Worm (Caenorhabditis elegans): ENCODE measurements around the gene C23H5.12.

DNA sequence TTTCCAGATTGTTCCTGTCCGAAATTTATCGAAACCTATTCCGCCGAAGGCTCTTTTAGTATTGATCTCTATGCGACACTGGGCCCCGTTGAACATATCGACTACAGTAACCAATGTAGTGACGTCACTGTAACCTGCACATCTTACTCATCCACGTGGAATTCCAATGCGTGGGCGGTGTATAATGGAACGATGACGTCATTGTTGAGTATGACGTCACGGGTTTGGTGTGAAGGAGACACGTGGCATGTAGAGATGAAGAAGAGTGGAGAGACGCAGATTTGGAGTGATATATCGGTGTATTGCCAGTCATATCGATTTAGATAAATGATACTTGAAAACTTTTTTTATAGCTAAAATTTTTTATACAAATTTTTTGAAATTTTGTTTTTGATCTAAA is 37.1 kb downstream of the C23H5.12 start:
- TF ChIP-seq zip-8 (tag; optimal IDR thresholded peaks at IDR 0.05) (peak; percentile 97), nhr-237 (tag; optimal IDR thresholded peaks at IDR 0.05) (no peak), nhr-76 (tag; optimal IDR thresholded peaks at IDR 0.05) (no peak), mep-1 (tag; optimal IDR thresholded peaks at IDR 0.05) (no peak), unc-62 (GFP tag; optimal IDR thresholded peaks at IDR 0.05) (no peak), nhr-28 (tag; optimal IDR thresholded peaks at IDR 0.05) (no peak), pha-4 (tag; optimal IDR thresholded peaks at IDR 0.05) (no peak), snpc-4 (tag; optimal IDR thresholded peaks at IDR 0.05) (no peak), elt-3 (tag; optimal IDR thresholded peaks at IDR 0.05) (no peak), ztf-11 (tag; optimal IDR thresholded peaks at IDR 0.05) (no peak), lin-13 (tag; optimal IDR thresholded peaks at IDR 0.05) (no peak), ces-1 (GFP tag; optimal IDR thresholded peaks at IDR 0.05) (no peak), bed-3 (GFP tag; optimal IDR thresholded peaks at IDR 0.05) (no peak)
